Fruit fly (Drosophila melanogaster): ENCODE data around the gene Arp5.

Gene Arp5

DNA sequence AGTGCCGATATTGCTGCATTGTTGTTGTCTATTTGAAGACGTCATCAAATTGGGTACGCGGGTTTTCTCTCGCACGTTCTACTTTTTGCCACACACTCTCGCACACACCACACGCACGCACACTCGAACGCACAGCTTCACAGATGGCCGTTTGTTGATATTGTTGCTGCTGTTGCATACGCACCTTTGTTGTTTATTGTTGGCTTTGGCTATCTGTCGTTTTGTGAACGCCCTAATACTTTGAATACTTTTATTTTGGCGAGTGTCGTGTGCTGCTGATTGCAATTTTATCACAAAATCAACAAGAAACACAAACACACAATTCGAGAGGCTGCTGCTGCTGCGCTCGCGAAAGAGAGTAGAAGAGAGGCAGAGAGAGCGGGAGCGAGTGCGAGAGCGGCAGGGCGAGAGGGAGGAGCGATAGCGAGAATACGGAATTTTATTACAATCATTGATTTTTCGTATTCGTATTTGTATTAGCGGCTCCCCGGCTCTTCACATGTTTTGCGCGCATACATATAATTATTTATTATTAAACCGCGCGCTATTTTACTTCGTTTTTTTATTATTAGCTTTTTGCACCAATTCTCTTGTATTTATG, 13.3 kb downstream of the Arp5 start:
- TF ChIP-seq fd64A (GFP tag; optimal IDR thresholded peaks at IDR 0.05) (peak; percentile 58), CG1832 (GFP tag; optimal IDR thresholded peaks at IDR 0.05) (no peak), slbo (GFP tag; IDR thresholded peaks at IDR 0.05) (no peak), YL-1 (GFP tag; optimal IDR thresholded peaks at IDR 0.05) (peak; percentile 12), CG4730 (GFP tag; IDR thresholded peaks at IDR 0.05) (no peak), CG12155 (GFP tag; optimal IDR thresholded peaks at IDR 0.05) (peak; percentile 18), CG1233 (GFP tag; optimal IDR thresholded peaks at IDR 0.05) (peak; percentile 43), Nf-YB (GFP tag; optimal IDR thresholded peaks at IDR 0.05) (no peak), HLHmδ (GFP tag; optimal IDR thresholded peaks at IDR 0.05) (no peak), Pdp1 (GFP tag; optimal IDR thresholded peaks at IDR 0.05) (no peak), D (optimal IDR thresholded peaks at IDR 0.05) (peak; percentile 52), D (GFP tag; optimal IDR thresholded peaks at IDR 0.05) (peak; percentile 32), CG10654 (GFP tag; optimal IDR thresholded peaks at IDR 0.05) (peak; percentile 9), trh (GFP tag; optimal IDR thresholded peaks at IDR 0.05) (no peak), CG10321 (GFP tag; IDR thresholded peaks at IDR 0.05) (no peak), CG8089 (GFP tag; optimal IDR thresholded peaks at IDR 0.05) (peak; percentile 47), jigr1 (GFP tag; IDR thresholded peaks at IDR 0.05) (no peak), Abd-B (GFP tag; optimal IDR thresholded peaks at IDR 0.05) (no peak), CG12744 (GFP tag; optimal IDR thresholded peaks at IDR 0.05) (peak; percentile 39), seq (GFP tag; IDR thresholded peaks at IDR 0.05) (no peak), NK7.1 (GFP tag; optimal IDR thresholded peaks at IDR 0.05) (peak; percentile 42), Gug (GFP tag; IDR thresholded peaks at IDR 0.05) (no peak), Hr78 (GFP tag; optimal IDR thresholded peaks at IDR 0.05) (no peak), CG3407 (GFP tag; optimal IDR thresholded peaks at IDR 0.05) (peak; percentile 55), pros (GFP tag; optimal IDR thresholded peaks at IDR 0.05) (no peak), CG10462 (GFP tag; optimal IDR thresholded peaks at IDR 0.05) (no peak), Dek (tag; optimal IDR thresholded peaks at IDR 0.05) (no peak), CG7928 (GFP tag; optimal IDR thresholded peaks at IDR 0.05) (no peak), toy (GFP tag; IDR thresholded peaks at IDR 0.05) (no peak), CG10366 (GFP tag; IDR thresholded peaks at IDR 0.05) (no peak), Hmr (GFP tag; optimal IDR thresholded peaks at IDR 0.05) (peak; percentile 42), gfzf (GFP tag; optimal IDR thresholded peaks at IDR 0.05) (no peak), CG12942 (GFP tag; optimal IDR thresholded peaks at IDR 0.05) (peak; percentile 34), bigmax (GFP tag; optimal IDR thresholded peaks at IDR 0.05) (no peak), CG6683 (GFP tag; optimal IDR thresholded peaks at IDR 0.05) (peak; percentile 62), CG9727 (GFP tag; optimal IDR thresholded peaks at IDR 0.05) (peak; percentile 70), NfI (GFP tag; optimal IDR thresholded peaks at IDR 0.05) (peak; percentile 28), CG2678 (tag; optimal IDR thresholded peaks at IDR 0.05) (peak; percentile 47), BtbVII (GFP tag; optimal IDR thresholded peaks at IDR 0.05) (peak; percentile 70), CG42726 (GFP tag; IDR thresholded peaks at IDR 0.05; ENCODE audit: partially characterized antibody) (no peak), tio (GFP tag; optimal IDR thresholded peaks at IDR 0.05) (no peak), CG7271 (tag; optimal IDR thresholded peaks at IDR 0.05) (no peak), tx (GFP tag; optimal IDR thresholded peaks at IDR 0.05) (no peak), lmd (GFP tag; IDR thresholded peaks at IDR 0.05) (no peak), hkb (optimal IDR thresholded peaks at IDR 0.05) (no peak), hkb (GFP tag; IDR thresholded peaks at IDR 0.05) (no peak), CG1529 (GFP tag; optimal IDR thresholded peaks at IDR 0.05) (no peak), knrl (GFP tag; IDR thresholded peaks at IDR 0.05; ENCODE audit: partially characterized antibody) (no peak), psq (GFP tag; optimal IDR thresholded peaks at IDR 0.05) (no peak), CG4328 (GFP tag; optimal IDR thresholded peaks at IDR 0.05) (peak; percentile 57), E2f1 (GFP tag; IDR thresholded peaks at IDR 0.05) (no peak)
